In the genomic region with DNA sequence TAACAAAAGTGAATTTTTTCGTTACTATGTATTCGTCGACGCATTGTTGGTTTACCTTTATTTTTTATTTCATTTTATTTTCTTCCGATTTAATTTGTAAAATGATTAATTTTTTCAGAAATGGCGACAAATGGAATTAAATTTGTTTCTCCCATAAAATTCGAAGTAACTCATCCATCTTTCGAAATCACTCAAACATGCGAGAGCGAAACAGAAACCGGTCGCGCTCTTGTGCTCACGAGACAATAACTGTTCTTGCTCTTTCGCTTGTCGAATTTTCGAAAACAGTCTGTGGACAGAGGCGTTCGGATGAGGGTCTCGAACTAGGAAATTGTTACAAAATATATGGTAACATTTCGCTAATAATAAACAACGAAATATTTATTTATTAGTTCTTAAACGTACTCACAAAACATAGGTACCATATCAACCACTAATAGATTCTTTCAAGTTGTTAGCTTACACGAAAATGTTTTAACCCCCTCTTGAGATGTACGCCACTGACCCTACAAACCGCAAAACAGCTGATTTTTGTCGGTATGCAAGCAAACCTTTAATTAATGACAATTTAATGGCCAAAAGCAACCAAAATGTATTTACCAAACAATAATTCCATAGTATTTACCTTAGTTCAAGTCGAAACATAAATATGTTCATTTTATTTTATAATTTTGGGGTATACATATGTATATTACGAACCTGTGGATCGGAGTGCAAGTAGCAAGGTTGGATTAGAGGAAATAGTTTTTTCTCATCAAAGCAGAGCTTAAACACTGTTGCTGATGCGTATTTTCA, we compare ENCODE assay signal across 1 fruit fly cellular context.
TF ChIP-seq lines count a peak whose summit lies in the region.

No protein-coding gene starts in this region.

TF ChIP-seq in whole organism, embryonic, 481 proteins besides CTCF, POLR2A, EP300 and RAD21 (continued from another document and continues in another):
- peak; percentile 97 for TF ChIP-seq CG8290 (GFP tag; optimal IDR thresholded peaks at IDR 0.05; lab: Kevin White, UChicago)
- peak; percentile 88 to 98 for TF ChIP-seq CG8290 (tag; optimal IDR thresholded peaks at IDR 0.05; lab: Kevin White, UChicago)
- TF ChIP-seq CG18262 (tag; optimal IDR thresholded peaks at IDR 0.05; lab: Kevin White, UChicago) = peak; percentile 98
- peak; percentile 92 for TF ChIP-seq cwo (GFP tag; optimal IDR thresholded peaks at IDR 0.05; lab: Kevin White, UChicago)
- TF ChIP-seq Taf1 (GFP tag; IDR thresholded peaks at IDR 0.05; lab: Robert Waterston, UW) = peak; percentile 96
- TF ChIP-seq CG34376 (GFP tag; optimal IDR thresholded peaks at IDR 0.05; lab: Kevin White, UChicago) = peak; percentile 97
- TF ChIP-seq CG12769 (tag; optimal IDR thresholded peaks at IDR 0.05; lab: Kevin White, UChicago) = peak; percentile 99
- peak; percentile 97 for TF ChIP-seq sisA (GFP tag; IDR thresholded peaks at IDR 0.05; lab: Robert Waterston, UW)
- peak; percentile 98 for TF ChIP-seq CG2678 (tag; optimal IDR thresholded peaks at IDR 0.05; lab: Kevin White, UChicago)
- peak; percentile 96 for TF ChIP-seq CG13296 (GFP tag; optimal IDR thresholded peaks at IDR 0.05; lab: Kevin White, UChicago)
- peak; percentile 91 for TF ChIP-seq bowl (GFP tag; IDR thresholded peaks at IDR 0.05; lab: Robert Waterston, UW)
- peak; percentile 98 for TF ChIP-seq lmd (GFP tag; IDR thresholded peaks at IDR 0.05; lab: Robert Waterston, UW)
- TF ChIP-seq fu2 (GFP tag; optimal IDR thresholded peaks at IDR 0.05; lab: Kevin White, UChicago) = peak; percentile 96
- peak; percentile 94 for TF ChIP-seq Dad (GFP tag; optimal IDR thresholded peaks at IDR 0.05; lab: Kevin White, UChicago)
- TF ChIP-seq CG9932 (GFP tag; IDR thresholded peaks at IDR 0.05; lab: Robert Waterston, UW) = peak; percentile 98
- peak; percentile 91 for TF ChIP-seq corto (GFP tag; optimal IDR thresholded peaks at IDR 0.05; lab: Kevin White, UChicago)
- no peak for TF ChIP-seq cad (GFP tag; optimal IDR thresholded peaks at IDR 0.05; lab: Kevin White, UChicago)
- TF ChIP-seq ssp (GFP tag; IDR thresholded peaks at IDR 0.05; lab: Robert Waterston, UW) = peak; percentile 90
- peak; percentile 96 for TF ChIP-seq CG30431 (GFP tag; optimal IDR thresholded peaks at IDR 0.05; lab: Kevin White, UChicago)
- peak; percentile 94 for TF ChIP-seq Rx (GFP tag; IDR thresholded peaks at IDR 0.05; lab: Robert Waterston, UW)
- peak; percentile 91 for TF ChIP-seq Nf-YC (tag; optimal IDR thresholded peaks at IDR 0.05; lab: Kevin White, UChicago)
- TF ChIP-seq CG10959 (GFP tag; IDR thresholded peaks at IDR 0.05; lab: Robert Waterston, UW) = peak; percentile 95
- peak; percentile 98 for TF ChIP-seq zfh1 (GFP tag; IDR thresholded peaks at IDR 0.05; lab: Robert Waterston, UW)
- TF ChIP-seq aop (GFP tag; IDR thresholded peaks at IDR 0.05; lab: Robert Waterston, UW) = peak; percentile 89
- TF ChIP-seq Doc2 (GFP tag; IDR thresholded peaks at IDR 0.05; lab: Robert Waterston, UW) = peak; percentile 87
- TF ChIP-seq CG6254 (GFP tag; optimal IDR thresholded peaks at IDR 0.05; lab: Kevin White, UChicago) = peak; percentile 94
- TF ChIP-seq ro (GFP tag; IDR thresholded peaks at IDR 0.05; lab: Robert Waterston, UW) = peak; percentile 93; the same call in 1 of the 2 replicates
- TF ChIP-seq peb (GFP tag; IDR thresholded peaks at IDR 0.05; lab: Robert Waterston, UW) = peak; percentile 94
- peak; percentile 96 for TF ChIP-seq Abd-B (GFP tag; optimal IDR thresholded peaks at IDR 0.05; lab: Kevin White, UChicago)
- peak; percentile 94 for TF ChIP-seq CG11085 (GFP tag; IDR thresholded peaks at IDR 0.05; lab: Robert Waterston, UW)
- TF ChIP-seq MBD-R2 (GFP tag; IDR thresholded peaks at IDR 0.05; lab: Robert Waterston, UW) = peak; percentile 97
- no peak for TF ChIP-seq h (optimal IDR thresholded peaks at IDR 0.05; lab: Kevin White, UChicago)
- peak; percentile 97 for TF ChIP-seq grau (tag; optimal IDR thresholded peaks at IDR 0.05; lab: Kevin White, UChicago)
- TF ChIP-seq wek (GFP tag; optimal IDR thresholded peaks at IDR 0.05; lab: Kevin White, UChicago) = peak; percentile 90
- peak; percentile 99 for TF ChIP-seq CG17361 (GFP tag; IDR thresholded peaks at IDR 0.05; lab: Robert Waterston, UW)
- peak; percentile 98 for TF ChIP-seq ci (GFP tag; IDR thresholded peaks at IDR 0.05; lab: Robert Waterston, UW)
- TF ChIP-seq Gsc (GFP tag; IDR thresholded peaks at IDR 0.05; lab: Robert Waterston, UW) = no peak; the same call in 1 of the 2 replicates
- TF ChIP-seq CG7928 (GFP tag; optimal IDR thresholded peaks at IDR 0.05; lab: Kevin White, UChicago) = peak; percentile 78
- TF ChIP-seq CG12299 (tag; optimal IDR thresholded peaks at IDR 0.05; lab: Kevin White, UChicago) = peak; percentile 95
- peak; percentile 97 for TF ChIP-seq HLH54F (GFP tag; optimal IDR thresholded peaks at IDR 0.05; lab: Kevin White, UChicago)
- TF ChIP-seq Hand (GFP tag; optimal IDR thresholded peaks at IDR 0.05; lab: Kevin White, UChicago) = peak; percentile 94
- peak; percentile 96 for TF ChIP-seq CG11504 (tag; optimal IDR thresholded peaks at IDR 0.05; lab: Kevin White, UChicago)
- TF ChIP-seq CG6854 (GFP tag; optimal IDR thresholded peaks at IDR 0.05; lab: Kevin White, UChicago) = peak; percentile 94
- no peak for TF ChIP-seq Dp (GFP tag; optimal IDR thresholded peaks at IDR 0.05; lab: Kevin White, UChicago)
- TF ChIP-seq CG16815 (GFP tag; optimal IDR thresholded peaks at IDR 0.05; lab: Kevin White, UChicago) = peak; percentile 96
- peak; percentile 66 for TF ChIP-seq grn (GFP tag; optimal IDR thresholded peaks at IDR 0.05; lab: Kevin White, UChicago)
- TF ChIP-seq CG18476 (GFP tag; optimal IDR thresholded peaks at IDR 0.05; lab: Kevin White, UChicago) = peak; percentile 96
- peak; percentile 94 for TF ChIP-seq CG2889 (GFP tag; IDR thresholded peaks at IDR 0.05; lab: Robert Waterston, UW)
- peak; percentile 96 for TF ChIP-seq nerfin-1 (tag; optimal IDR thresholded peaks at IDR 0.05; lab: Kevin White, UChicago)
- no peak for TF ChIP-seq CG16813 (GFP tag; IDR thresholded peaks at IDR 0.05; lab: Robert Waterston, UW; ENCODE audit: partially characterized antibody)
- TF ChIP-seq NC2α (GFP tag; optimal IDR thresholded peaks at IDR 0.05; lab: Kevin White, UChicago) = peak; percentile 94
- TF ChIP-seq Atf6 (GFP tag; IDR thresholded peaks at IDR 0.05; lab: Robert Waterston, UW) = peak; percentile 98
- peak; percentile 97 for TF ChIP-seq CG1603 (tag; optimal IDR thresholded peaks at IDR 0.05; lab: Kevin White, UChicago)
- TF ChIP-seq dmrt99B (tag; optimal IDR thresholded peaks at IDR 0.05; lab: Kevin White, UChicago) = peak; percentile 98
- peak; percentile 99 for TF ChIP-seq Ets65A (GFP tag; lab: Kevin White, UChicago)
- TF ChIP-seq Ptx1 (GFP tag; IDR thresholded peaks at IDR 0.05; lab: Robert Waterston, UW) = peak; percentile 98
- TF ChIP-seq fd102C (GFP tag; optimal IDR thresholded peaks at IDR 0.05; lab: Kevin White, UChicago) = peak; percentile 87
- TF ChIP-seq zen (tag; optimal IDR thresholded peaks at IDR 0.05; lab: Kevin White, UChicago) = peak; percentile 98
- TF ChIP-seq exex (tag; optimal IDR thresholded peaks at IDR 0.05; lab: Kevin White, UChicago) = peak; percentile 87
- TF ChIP-seq CG8944 (GFP tag; optimal IDR thresholded peaks at IDR 0.05; lab: Kevin White, UChicago) = peak; percentile 95
- TF ChIP-seq unc-4 (GFP tag; IDR thresholded peaks at IDR 0.05; lab: Robert Waterston, UW; ENCODE audit: partially characterized antibody) = no peak
- TF ChIP-seq Side (GFP tag; optimal IDR thresholded peaks at IDR 0.05; lab: Kevin White, UChicago) = peak; percentile 96
- TF ChIP-seq CG11456 (GFP tag; IDR thresholded peaks at IDR 0.05; lab: Robert Waterston, UW) = peak; percentile 97
- TF ChIP-seq pho (GFP tag; optimal IDR thresholded peaks at IDR 0.05; lab: Kevin White, UChicago) = peak; percentile 96
- peak; percentile 96 for TF ChIP-seq oc (tag; optimal IDR thresholded peaks at IDR 0.05; lab: Kevin White, UChicago)
- TF ChIP-seq CG13424 (tag; optimal IDR thresholded peaks at IDR 0.05; lab: Kevin White, UChicago) = peak; percentile 98
- peak; percentile 95 for TF ChIP-seq pnt (GFP tag; optimal IDR thresholded peaks at IDR 0.05; lab: Kevin White, UChicago)
- TF ChIP-seq bbx (GFP tag; IDR thresholded peaks at IDR 0.05; lab: Robert Waterston, UW; ENCODE audit: partially characterized antibody) = no peak
- peak; percentile 95 for TF ChIP-seq jumu (GFP tag; optimal IDR thresholded peaks at IDR 0.05; lab: Kevin White, UChicago)
- TF ChIP-seq CG17568 (GFP tag; optimal IDR thresholded peaks at IDR 0.05; lab: Kevin White, UChicago) = peak; percentile 92
- no peak for TF ChIP-seq Lpt (GFP tag; optimal IDR thresholded peaks at IDR 0.05; lab: Kevin White, UChicago)
- no peak for TF ChIP-seq usp (GFP tag; optimal IDR thresholded peaks at IDR 0.05; lab: Kevin White, UChicago)
- TF ChIP-seq Sox102F (GFP tag; optimal IDR thresholded peaks at IDR 0.05; lab: Kevin White, UChicago) = peak; percentile 97
- peak; percentile 97 for TF ChIP-seq bab2 (GFP tag; optimal IDR thresholded peaks at IDR 0.05; lab: Kevin White, UChicago)
- TF ChIP-seq gem (tag; optimal IDR thresholded peaks at IDR 0.05; lab: Kevin White, UChicago) = peak; percentile 99
- peak; percentile 99 for TF ChIP-seq CG32532 (GFP tag; IDR thresholded peaks at IDR 0.05; lab: Robert Waterston, UW)
- TF ChIP-seq CG8924 (tag; optimal IDR thresholded peaks at IDR 0.05; lab: Kevin White, UChicago) = peak; percentile 98
- peak; percentile 97 for TF ChIP-seq CG32767 (GFP tag; IDR thresholded peaks at IDR 0.05; lab: Robert Waterston, UW)
- TF ChIP-seq gcm2 (GFP tag; optimal IDR thresholded peaks at IDR 0.05; lab: Kevin White, UChicago) = peak; percentile 93
- peak; percentile 97 for TF ChIP-seq Fer2 (tag; optimal IDR thresholded peaks at IDR 0.05; lab: Kevin White, UChicago)
- peak; percentile 66 for TF ChIP-seq Sry-δ (GFP tag; optimal IDR thresholded peaks at IDR 0.05; lab: Kevin White, UChicago)
- TF ChIP-seq fd3F (GFP tag; optimal IDR thresholded peaks at IDR 0.05; lab: Kevin White, UChicago) = peak; percentile 96
- TF ChIP-seq NFAT (GFP tag; IDR thresholded peaks at IDR 0.05; lab: Robert Waterston, UW) = peak; percentile 96
- peak; percentile 94 for TF ChIP-seq CG31388 (GFP tag; optimal IDR thresholded peaks at IDR 0.05; lab: Kevin White, UChicago)
- peak; percentile 98 for TF ChIP-seq NfI (GFP tag; optimal IDR thresholded peaks at IDR 0.05; lab: Kevin White, UChicago)
- TF ChIP-seq CG31441 (GFP tag; IDR thresholded peaks at IDR 0.05; lab: Robert Waterston, UW) = peak; percentile 98
- peak; percentile 90 for TF ChIP-seq sd (tag; optimal IDR thresholded peaks at IDR 0.05; lab: Kevin White, UChicago)
- TF ChIP-seq sqz (GFP tag; optimal IDR thresholded peaks at IDR 0.05; lab: Kevin White, UChicago) = peak; percentile 92
- no peak for TF ChIP-seq zen2 (GFP tag; IDR thresholded peaks at IDR 0.05; lab: Robert Waterston, UW; ENCODE audit: partially characterized antibody)
- TF ChIP-seq ham (GFP tag; IDR thresholded peaks at IDR 0.05; lab: Robert Waterston, UW) = peak; percentile 89
- peak; percentile 87 for TF ChIP-seq CG31365 (tag; optimal IDR thresholded peaks at IDR 0.05; lab: Kevin White, UChicago)
- no peak for TF ChIP-seq HLHmδ (GFP tag; optimal IDR thresholded peaks at IDR 0.05; lab: Kevin White, UChicago)
- peak; percentile 90 for TF ChIP-seq Jarid2 (GFP tag; optimal IDR thresholded peaks at IDR 0.05; lab: Kevin White, UChicago)
- peak; percentile 92 for TF ChIP-seq Nf-YA (GFP tag; IDR thresholded peaks at IDR 0.05; lab: Robert Waterston, UW)
- TF ChIP-seq CHES-1-like (GFP tag; optimal IDR thresholded peaks at IDR 0.05; lab: Kevin White, UChicago) = peak; percentile 94
- peak; percentile 92 for TF ChIP-seq CG8359 (GFP tag; optimal IDR thresholded peaks at IDR 0.05; lab: Kevin White, UChicago; ENCODE audit: borderline replicate concordance)
- TF ChIP-seq Bdp1 (GFP tag; optimal IDR thresholded peaks at IDR 0.05; lab: Kevin White, UChicago) = peak; percentile 86
- peak; percentile 99 for TF ChIP-seq vvl (GFP tag; IDR thresholded peaks at IDR 0.05; lab: Robert Waterston, UW)
- TF ChIP-seq dysf (GFP tag; IDR thresholded peaks at IDR 0.05; lab: Robert Waterston, UW) = peak; percentile 98
- peak; percentile 24; the same call in 1 of the 2 replicates for TF ChIP-seq CG13287 (GFP tag; IDR thresholded peaks at IDR 0.05; lab: Robert Waterston, UW; ENCODE audit: partially characterized antibody)
- TF ChIP-seq croc (GFP tag; conservative IDR thresholded peaks at IDR 0.05; lab: Robert Waterston, UW) = peak; percentile 96
- TF ChIP-seq CG15514 (GFP tag; optimal IDR thresholded peaks at IDR 0.05; lab: Kevin White, UChicago) = peak; percentile 91
- TF ChIP-seq crol (GFP tag; IDR thresholded peaks at IDR 0.05; lab: Robert Waterston, UW) = peak; percentile 66
- peak; percentile 93 for TF ChIP-seq en (GFP tag; optimal IDR thresholded peaks at IDR 0.05; lab: Kevin White, UChicago)
- peak; percentile 77 for TF ChIP-seq Kr (GFP tag; optimal IDR thresholded peaks at IDR 0.05; lab: Kevin White, UChicago)
- TF ChIP-seq CG10147 (GFP tag; optimal IDR thresholded peaks at IDR 0.05; lab: Kevin White, UChicago) = peak; percentile 95
- no peak for TF ChIP-seq CG42726 (GFP tag; IDR thresholded peaks at IDR 0.05; lab: Robert Waterston, UW; ENCODE audit: partially characterized antibody)
- TF ChIP-seq gro (GFP tag; optimal IDR thresholded peaks at IDR 0.05; lab: Kevin White, UChicago) = peak; percentile 96
- peak; percentile 93 for TF ChIP-seq CG9876 (GFP tag; optimal IDR thresholded peaks at IDR 0.05; lab: Kevin White, UChicago)
- peak; percentile 89 for TF ChIP-seq CG8281 (tag; optimal IDR thresholded peaks at IDR 0.05; lab: Kevin White, UChicago)
- no peak for TF ChIP-seq nerfin-2 (GFP tag; IDR thresholded peaks at IDR 0.05; lab: Robert Waterston, UW; ENCODE audit: partially characterized antibody)
- peak; percentile 92 for TF ChIP-seq CG17612 (GFP tag; IDR thresholded peaks at IDR 0.05; lab: Robert Waterston, UW)
- TF ChIP-seq gfzf (GFP tag; optimal IDR thresholded peaks at IDR 0.05; lab: Kevin White, UChicago) = peak; percentile 13
- peak; percentile 96 for TF ChIP-seq CG10654 (GFP tag; optimal IDR thresholded peaks at IDR 0.05; lab: Kevin White, UChicago)
- peak; percentile 95 for TF ChIP-seq CG11247 (GFP tag; IDR thresholded peaks at IDR 0.05; lab: Robert Waterston, UW)
- TF ChIP-seq Hmr (GFP tag; optimal IDR thresholded peaks at IDR 0.05; lab: Kevin White, UChicago) = peak; percentile 97
- TF ChIP-seq CG3065 (GFP tag; optimal IDR thresholded peaks at IDR 0.05; lab: Kevin White, UChicago) = peak; percentile 91
- peak in 1 of 2 experiments; percentile 95 for TF ChIP-seq Eip74EF (GFP tag; optimal IDR thresholded peaks at IDR 0.05; lab: Kevin White, UChicago)
- peak; percentile 98 for TF ChIP-seq PHDP (tag; optimal IDR thresholded peaks at IDR 0.05; lab: Kevin White, UChicago)
- TF ChIP-seq Fer1 (GFP tag; optimal IDR thresholded peaks at IDR 0.05; lab: Kevin White, UChicago) = peak; percentile 98
- peak; percentile 97 for TF ChIP-seq z (GFP tag; IDR thresholded peaks at IDR 0.05; lab: Robert Waterston, UW)
